Worm (Caenorhabditis elegans) whole organism, mixed stage, embryonic: ENCODE results near the gene K11H12.6.

Experiments used
- M03D4.4 ChIP-seq: sonication (generic microtip); optimal IDR thresholded peaks from 2 replicates; lab custom pipeline; 2017; ENCODE audit warnings: mild to moderate bottlenecking, missing genetic modification characterization, missing compliant biosample characterization
- bed-3 ChIP-seq: fragments of 200-800 bp; sonication (Bioruptor generic); optimal IDR thresholded peaks from 3 replicates; lab custom pipeline; 2018; ENCODE audit warnings: mild to moderate bottlenecking, missing genetic modification characterization, moderate library complexity, missing compliant biosample characterization
- ceh-39 ChIP-seq: fragments of 150-350 bp; optimal IDR thresholded peaks from 2 replicates; lab custom pipeline; 2014; ENCODE audit warnings: missing biosample characterization, missing genetic modification characterization
- ceh-43 ChIP-seq: fragments of 200-800 bp; sonication (Bioruptor generic); optimal IDR thresholded peaks from 2 replicates; lab custom pipeline; 2018; ENCODE audit warnings: mild to moderate bottlenecking, missing genetic modification characterization, moderate library complexity, missing compliant biosample characterization
- ceh-83 ChIP-seq: fragments of 200-800 bp; sonication (Bioruptor generic); optimal IDR thresholded peaks from 2 replicates; lab custom pipeline; 2018; ENCODE audit warnings: mild to moderate bottlenecking, missing genetic modification characterization, missing compliant biosample characterization
- ces-1 ChIP-seq: fragments of 150-350 bp; optimal IDR thresholded peaks from 2 replicates; lab custom pipeline; 2014; ENCODE audit warnings: missing biosample characterization, missing genetic modification reagents, missing genetic modification characterization
- cnd-1 ChIP-seq: fragments of 200-800 bp; sonication (Bioruptor generic); optimal IDR thresholded peaks from 2 replicates; lab custom pipeline; 2018; ENCODE audit warnings: mild to moderate bottlenecking, missing genetic modification characterization, missing compliant biosample characterization
- drap-1 ChIP-seq: fragments of 200-800 bp; sonication (Bioruptor generic); optimal IDR thresholded peaks from 3 replicates; lab custom pipeline; 2018; ENCODE audit warnings: mild to moderate bottlenecking, missing genetic modification characterization, missing compliant biosample characterization
- elt-1 ChIP-seq: sonication (generic microtip); optimal IDR thresholded peaks from 2 replicates; lab custom pipeline; 2017; ENCODE audit warnings: missing genetic modification characterization, mild to moderate bottlenecking, missing compliant biosample characterization, antibody characterized with exemption, moderate library complexity, borderline replicate concordance; ENCODE audit not compliant: insufficient read depth
- elt-3 ChIP-seq: fragments of 150-350 bp; optimal IDR thresholded peaks from 2 replicates; lab custom pipeline; 2014; ENCODE audit warnings: missing biosample characterization, missing genetic modification characterization
- flh-1 ChIP-seq: fragments of 200-800 bp; sonication (Bioruptor generic); optimal IDR thresholded peaks from 2 replicates; lab custom pipeline; 2018; ENCODE audit warnings: mild to moderate bottlenecking, missing genetic modification characterization, moderate library complexity, missing compliant biosample characterization
- ham-2 ChIP-seq: fragments of 200-800 bp; sonication (Bioruptor generic); optimal IDR thresholded peaks from 2 replicates; lab custom pipeline; 2018; ENCODE audit warnings: mild to moderate bottlenecking, missing genetic modification characterization, missing compliant biosample characterization
- hlh-1 ChIP-seq: fragments of 150-350 bp; optimal IDR thresholded peaks from 2 replicates; lab custom pipeline; 2014; ENCODE audit warnings: missing biosample characterization, missing genetic modification reagents, missing genetic modification characterization
- lin-13 ChIP-seq: fragments of 150-350 bp; optimal IDR thresholded peaks from 2 replicates; lab custom pipeline; 2014; ENCODE audit warnings: missing biosample characterization, missing genetic modification characterization
- lin-32 ChIP-seq: fragments of 200-800 bp; sonication (Bioruptor generic); optimal IDR thresholded peaks from 2 replicates; lab custom pipeline; 2018; ENCODE audit warnings: mild to moderate bottlenecking, missing genetic modification characterization, missing compliant biosample characterization
- lsy-2 ChIP-seq: fragments of 150-350 bp; optimal IDR thresholded peaks from 2 replicates; lab custom pipeline; 2014; ENCODE audit warnings: missing biosample characterization, missing genetic modification characterization
- mab-5 ChIP-seq: fragments of 150-350 bp; optimal IDR thresholded peaks from 2 replicates; lab custom pipeline; 2014; ENCODE audit warnings: missing biosample characterization, missing genetic modification characterization
- mep-1 ChIP-seq: fragments of 150-350 bp; optimal IDR thresholded peaks from 2 replicates; lab custom pipeline; 2017; ENCODE audit warnings: missing biosample characterization, missing genetic modification reagents, missing genetic modification characterization, inconsistent platforms
- mls-2 ChIP-seq: sonication (generic microtip); optimal IDR thresholded peaks from 2 replicates; lab custom pipeline; 2016; ENCODE audit warnings: mild to moderate bottlenecking, missing genetic modification characterization, moderate library complexity, missing compliant biosample characterization
- nhr-12 ChIP-seq: fragments of 150-350 bp; optimal IDR thresholded peaks from 2 replicates; lab custom pipeline; 2014; ENCODE audit warnings: missing biosample characterization, missing genetic modification characterization
- nhr-2 ChIP-seq: fragments of 150-350 bp; optimal IDR thresholded peaks from 2 replicates; lab custom pipeline; 2014; ENCODE audit warnings: missing biosample characterization, missing genetic modification characterization
- nhr-237 ChIP-seq: fragments of 150-350 bp; optimal IDR thresholded peaks from 2 replicates; lab custom pipeline; 2014; ENCODE audit warnings: missing biosample characterization, missing genetic modification characterization
- nhr-28 ChIP-seq: fragments of 150-350 bp; optimal IDR thresholded peaks from 2 replicates; lab custom pipeline; 2014; ENCODE audit warnings: missing biosample characterization, missing genetic modification characterization
- nhr-76 ChIP-seq: sonication (generic microtip); optimal IDR thresholded peaks from 2 replicates; lab custom pipeline; 2017; ENCODE audit warnings: missing biosample characterization, missing genetic modification characterization
- pha-4 ChIP-seq: fragments of 150-350 bp; optimal IDR thresholded peaks from 2 replicates; lab custom pipeline; 2018; ENCODE audit warnings: missing biosample characterization, missing genetic modification reagents, missing genetic modification characterization
- sem-2 ChIP-seq: fragments of 200-800 bp; sonication (Bioruptor generic); optimal IDR thresholded peaks from 2 replicates; lab custom pipeline; 2018; ENCODE audit warnings: mild to moderate bottlenecking, missing genetic modification characterization, missing compliant biosample characterization
- snpc-4 ChIP-seq: fragments of 150-350 bp; optimal IDR thresholded peaks from 2 replicates; lab custom pipeline; 2014; ENCODE audit warnings: missing biosample characterization, missing genetic modification characterization
- sptf-1 ChIP-seq: sonication (generic microtip); optimal IDR thresholded peaks from 2 replicates; lab custom pipeline; 2017; ENCODE audit warnings: mild to moderate bottlenecking, missing genetic modification characterization, moderate library complexity, missing compliant biosample characterization
- tbx-8 ChIP-seq: fragments of 200-800 bp; sonication (Bioruptor generic); optimal IDR thresholded peaks from 2 replicates; lab custom pipeline; 2018; ENCODE audit warnings: mild to moderate bottlenecking, missing genetic modification characterization, moderate library complexity, missing compliant biosample characterization
- unc-120 ChIP-seq: sonication (generic microtip); optimal IDR thresholded peaks from 2 replicates; lab custom pipeline; 2017; ENCODE audit warnings: missing genetic modification characterization, missing compliant biosample characterization; ENCODE audit not compliant: poor library complexity, severe bottlenecking
- unc-39 ChIP-seq: fragments of 150-350 bp; optimal IDR thresholded peaks from 2 replicates; lab custom pipeline; 2014; ENCODE audit warnings: missing biosample characterization, missing genetic modification characterization
- zip-8 ChIP-seq: fragments of 150-350 bp; optimal IDR thresholded peaks from 2 replicates; lab custom pipeline; 2014; ENCODE audit warnings: missing biosample characterization, missing genetic modification characterization
- ztf-11 ChIP-seq: fragments of 150-350 bp; optimal IDR thresholded peaks from 2 replicates; lab custom pipeline; 2014; ENCODE audit warnings: missing biosample characterization, missing genetic modification characterization

Gene K11H12.6

ce11 chrIV:622989-623388, 44.1 kb upstream of the K11H12.6 start:
- no peak for TF ChIP-seq mls-2 (tag; lab: Kevin White, UChicago)
- no peak for TF ChIP-seq tbx-8 (GFP tag; lab: Kevin White, UChicago)
- TF ChIP-seq flh-1 = no peak
- no peak for TF ChIP-seq lsy-2 (tag; lab: Kevin White, UChicago)
- TF ChIP-seq, all 35 proteins: peak for 0

ce11 chrIV:623876-624275, 43.2 kb upstream of the K11H12.6 start:
- TF ChIP-seq pha-4 (tag; lab: Kevin White, UChicago) (no peak), nhr-76 (no peak), ceh-39 (tag; lab: Kevin White, UChicago) (no peak), ceh-83 (GFP tag; lab: Kevin White, UChicago) (no peak), tbx-8 (GFP tag; lab: Kevin White, UChicago) (no peak), ztf-11 (no peak), sem-2 (GFP tag; lab: Kevin White, UChicago) (no peak), nhr-237 (tag; lab: Kevin White, UChicago) (no peak), ces-1 (no peak), ceh-43 (GFP tag; lab: Kevin White, UChicago) (no peak), hlh-1 (tag; lab: Kevin White, UChicago) (no peak), flh-1 (no peak), nhr-12 (tag; lab: Kevin White, UChicago) (no peak), ham-2 (GFP tag; lab: Kevin White, UChicago) (no peak), lin-32 (GFP tag; lab: Kevin White, UChicago) (no peak), elt-3 (tag; lab: Kevin White, UChicago) (no peak), cnd-1 (tag; lab: Kevin White, UChicago) (no peak), mls-2 (tag; lab: Kevin White, UChicago) (no peak)

ce11 chrIV:625947-626548, 41.0 kb upstream of the K11H12.6 start:
- TF ChIP-seq nhr-76 = no peak
- no peak for TF ChIP-seq nhr-28
- TF ChIP-seq zip-8 (tag; lab: Kevin White, UChicago) = no peak
- no peak for TF ChIP-seq nhr-2
- TF ChIP-seq, all 35 proteins: peak for 0

- no peak for TF ChIP-seq elt-1 (tag; lab: Kevin White, UChicago)
- TF ChIP-seq ceh-83 (GFP tag; lab: Kevin White, UChicago) = no peak
- TF ChIP-seq pha-4 (tag; lab: Kevin White, UChicago) = no peak
- TF ChIP-seq unc-39 = no peak
- no peak for TF ChIP-seq drap-1 (GFP tag; lab: Kevin White, UChicago)
- no peak for TF ChIP-seq mep-1 (tag; lab: Kevin White, UChicago)
- TF ChIP-seq lsy-2 (tag; lab: Kevin White, UChicago) = no peak
- TF ChIP-seq unc-120 (tag; lab: Kevin White, UChicago) = no peak
- TF ChIP-seq mab-5 (tag; lab: Kevin White, UChicago) = no peak
- no peak for TF ChIP-seq nhr-12 (tag; lab: Kevin White, UChicago)
- no peak for TF ChIP-seq tbx-8 (GFP tag; lab: Kevin White, UChicago)
- TF ChIP-seq bed-3 (GFP tag; lab: Kevin White, UChicago) = no peak
- no peak for TF ChIP-seq sptf-1
- no peak for TF ChIP-seq M03D4.4
- no peak for TF ChIP-seq lin-13 (tag; lab: Kevin White, UChicago)
- no peak for TF ChIP-seq ztf-11
- no peak for TF ChIP-seq nhr-2
- no peak for TF ChIP-seq nhr-237 (tag; lab: Kevin White, UChicago)
- TF ChIP-seq nhr-76 = no peak
Measured at ce11 chrIV:627237-627636, 39.9 kb upstream of the K11H12.6 start, which contains the start of gene nhr-76. Gene nhr-76, plus strand, starts transcription at chrIV:627537.

- TF ChIP-seq ceh-83 (GFP tag; lab: Kevin White, UChicago) = no peak
- no peak for TF ChIP-seq ham-2 (GFP tag; lab: Kevin White, UChicago)
- no peak for TF ChIP-seq M03D4.4
- no peak for TF ChIP-seq ceh-43 (GFP tag; lab: Kevin White, UChicago)
- no peak for TF ChIP-seq cnd-1 (tag; lab: Kevin White, UChicago)
- TF ChIP-seq nhr-76 = no peak
- no peak for TF ChIP-seq elt-1 (tag; lab: Kevin White, UChicago)
- TF ChIP-seq hlh-1 (tag; lab: Kevin White, UChicago) = no peak
- no peak for TF ChIP-seq elt-3 (tag; lab: Kevin White, UChicago)
- TF ChIP-seq drap-1 (GFP tag; lab: Kevin White, UChicago) = no peak
- TF ChIP-seq flh-1 = no peak
- no peak for TF ChIP-seq snpc-4 (tag; lab: Kevin White, UChicago)
- TF ChIP-seq sptf-1 = no peak
- TF ChIP-seq ces-1 = no peak
- TF ChIP-seq mab-5 (tag; lab: Kevin White, UChicago) = no peak
Measured at ce11 chrIV:630598-630997, 36.5 kb upstream of the K11H12.6 start.
